Worm (Caenorhabditis elegans) whole organism, early embryonic: ENCODE measurements around the gene arrd-25.

Experiments
- B0310.2 ChIP-seq: sonication (generic microtip); optimal IDR thresholded peaks from 2 replicates; lab custom pipeline; 2016; ENCODE audit warnings: mild to moderate bottlenecking, missing genetic modification characterization, missing compliant biosample characterization
- F13C5.2 ChIP-seq: sonication (generic microtip); optimal IDR thresholded peaks from 2 replicates; lab custom pipeline; 2017; ENCODE audit warnings: mild to moderate bottlenecking, missing genetic modification characterization, inconsistent platforms, missing compliant biosample characterization
- aly-1 ChIP-seq: sonication (generic microtip); optimal IDR thresholded peaks from 2 replicates; lab custom pipeline; 2016; ENCODE audit warnings: missing genetic modification characterization, missing compliant biosample characterization
- ama-1 ChIP-seq: fragments of 150-350 bp; optimal IDR thresholded peaks from 2 replicates; lab custom pipeline; 2014
- sea-1 ChIP-seq: fragments of 200-800 bp; sonication (Bioruptor generic); conservative IDR thresholded peaks from 2 replicates; pipeline ENCODE4 v1.3.6; 2022; ENCODE audit warnings: missing genetic modification characterization, missing compliant biosample characterization
- tra-4 ChIP-seq: sonication (generic microtip); optimal IDR thresholded peaks from 2 replicates; lab custom pipeline; 2017; ENCODE audit warnings: missing genetic modification characterization, missing compliant biosample characterization

DNA sequence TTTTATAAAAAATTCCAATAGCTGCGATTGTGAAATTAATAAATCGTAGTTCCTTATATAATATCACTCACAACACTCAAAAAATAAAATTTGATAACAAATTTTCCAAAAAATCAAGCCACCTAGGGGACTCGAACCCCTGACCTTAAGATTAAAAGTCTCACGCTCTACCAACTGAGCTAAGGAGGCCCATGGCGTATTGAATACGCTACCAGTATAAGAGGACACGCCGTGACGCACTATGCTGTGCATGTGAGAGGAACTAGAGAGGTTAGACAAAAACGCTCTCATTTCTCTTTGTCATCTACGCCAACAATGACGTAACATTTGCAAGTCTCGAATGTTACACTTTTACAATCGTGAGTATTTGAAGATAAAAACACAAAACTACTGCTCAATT is 30.2 kb downstream of the arrd-25 start:
- TF ChIP-seq ama-1 (no peak), F13C5.2 (peak; percentile 98), aly-1 (tag; lab: Kevin White, UChicago) (peak; percentile 91), tra-4 (tag; lab: Kevin White, UChicago) (peak; percentile 92), sea-1 (peak; percentile 98), B0310.2 (tag; lab: Kevin White, UChicago) (peak; percentile 95)
